Fruit fly (Drosophila melanogaster) whole organism, embryonic: Measurements from ENCODE around the gene CG12723.

Experiments
- Atf-2 ChIP-seq: fragments of 200-800 bp; sonication (Bioruptor generic); optimal IDR thresholded peaks from 2 replicates; lab custom pipeline; 2016; ENCODE audit warnings: missing biosample characterization, missing genetic modification characterization
- B-H2 ChIP-seq: fragments of 200-800 bp; sonication (Bioruptor generic); optimal IDR thresholded peaks from 2 replicates; lab custom pipeline; 2018; ENCODE audit warnings: missing biosample characterization, mild to moderate bottlenecking, missing genetic modification characterization
- C15 ChIP-seq: fragments of 200-800 bp; sonication (Bioruptor generic); IDR thresholded peaks from 3 replicates; pipeline ENCODE4 v1.3.6; 2022; ENCODE audit warnings: missing biosample characterization, missing genetic modification characterization
- CG10321 ChIP-seq: fragments of 200-800 bp; sonication (Bioruptor generic); IDR thresholded peaks from 2 replicates; pipeline ENCODE4 v1.3.6; 2022; ENCODE audit warnings: missing biosample characterization, missing genetic modification characterization
- CG10565 ChIP-seq: fragments of 200-800 bp; sonication (Bioruptor generic); optimal IDR thresholded peaks from 3 replicates; lab custom pipeline; 2016; ENCODE audit warnings: missing biosample characterization, mild to moderate bottlenecking, missing genetic modification characterization
- CG10979 ChIP-seq: fragments of 200-800 bp; sonication (Bioruptor generic); optimal IDR thresholded peaks from 2 replicates; lab custom pipeline; 2018; ENCODE audit warnings: missing biosample characterization, mild to moderate bottlenecking, missing genetic modification characterization, moderate library complexity
- CG12155 ChIP-seq: fragments of 200-800 bp; sonication (Bioruptor generic); optimal IDR thresholded peaks from 3 replicates; lab custom pipeline; 2016; ENCODE audit warnings: missing biosample characterization, missing genetic modification characterization
- CG14014 ChIP-seq: fragments of 200-800 bp; sonication (Bioruptor generic); IDR thresholded peaks from 2 replicates; pipeline ENCODE4 v1.3.6; 2022; ENCODE audit warnings: missing biosample characterization, missing genetic modification characterization
- CG16813 ChIP-seq: fragments of 200-800 bp; sonication (Bioruptor generic); IDR thresholded peaks from 3 replicates; pipeline ENCODE4 v1.3.6; 2022; ENCODE audit warnings: missing biosample characterization, missing genetic modification characterization; ENCODE audit not compliant: partially characterized antibody
- CG17829 ChIP-seq: fragments of 200-800 bp; optimal IDR thresholded peaks from 2 replicates; lab custom pipeline; 2019; ENCODE audit warnings: missing biosample characterization, mild to moderate bottlenecking, missing genetic modification characterization, moderate library complexity
- CG18262 ChIP-seq: fragments of 200-800 bp; optimal IDR thresholded peaks from 3 replicates; lab custom pipeline; 2019; ENCODE audit warnings: missing biosample characterization, mild to moderate bottlenecking, missing genetic modification characterization, moderate library complexity
- CG1832 ChIP-seq: fragments of 200-800 bp; sonication (Bioruptor generic); optimal IDR thresholded peaks from 2 replicates; lab custom pipeline; 2017; ENCODE audit warnings: missing biosample characterization, mild to moderate bottlenecking, missing genetic modification characterization, inconsistent platforms
- CG18619 ChIP-seq: fragments of 200-800 bp; sonication (Bioruptor generic); optimal IDR thresholded peaks from 3 replicates; lab custom pipeline; 2017; ENCODE audit warnings: missing biosample characterization, mild to moderate bottlenecking, missing genetic modification characterization
- CG2202 ChIP-seq: fragments of 200-800 bp; sonication (Bioruptor generic); optimal IDR thresholded peaks from 2 replicates; lab custom pipeline; 2018; ENCODE audit warnings: missing biosample characterization, mild to moderate bottlenecking, missing genetic modification characterization
- CG3065 ChIP-seq: fragments of 200-800 bp; sonication (Bioruptor generic); optimal IDR thresholded peaks from 2 replicates; lab custom pipeline; 2016; ENCODE audit warnings: missing biosample characterization, missing genetic modification characterization
- CG3407 ChIP-seq: fragments of 200-800 bp; sonication (Bioruptor generic); optimal IDR thresholded peaks from 2 replicates; lab custom pipeline; 2018; ENCODE audit warnings: missing biosample characterization, mild to moderate bottlenecking, missing genetic modification characterization
- CG42726 ChIP-seq: fragments of 200-800 bp; sonication (Bioruptor generic); IDR thresholded peaks from 2 replicates; pipeline ENCODE4 v1.3.6; 2022; ENCODE audit warnings: missing biosample characterization, missing genetic modification characterization; ENCODE audit not compliant: partially characterized antibody
- CG4328 ChIP-seq: fragments of 200-800 bp; sonication (Bioruptor generic); optimal IDR thresholded peaks from 3 replicates; lab custom pipeline; 2017; ENCODE audit warnings: missing biosample characterization, missing genetic modification reagents, missing genetic modification characterization
- CG6254 ChIP-seq: fragments of 200-800 bp; sonication (Bioruptor generic); optimal IDR thresholded peaks from 3 replicates; lab custom pipeline; 2017; ENCODE audit warnings: mild to moderate bottlenecking, missing biosample characterization, missing genetic modification reagents, missing genetic modification characterization
- CG6654 ChIP-seq: fragments of 200-800 bp; sonication (Bioruptor generic); optimal IDR thresholded peaks from 2 replicates; lab custom pipeline; 2017; ENCODE audit warnings: missing biosample characterization, mild to moderate bottlenecking, missing genetic modification characterization
- CG7271 ChIP-seq: fragments of 200-800 bp; sonication (Bioruptor generic); optimal IDR thresholded peaks from 2 replicates; lab custom pipeline; 2018; ENCODE audit warnings: missing biosample characterization, mild to moderate bottlenecking, missing genetic modification characterization, moderate library complexity
- CG7556 ChIP-seq: fragments of 200-800 bp; sonication (Bioruptor generic); optimal IDR thresholded peaks from 2 replicates; lab custom pipeline; 2017; ENCODE audit warnings: missing biosample characterization, mild to moderate bottlenecking, missing genetic modification characterization
- CG8089 ChIP-seq: fragments of 200-800 bp; sonication (Bioruptor generic); optimal IDR thresholded peaks from 3 replicates; lab custom pipeline; 2016; ENCODE audit warnings: missing biosample characterization, missing genetic modification characterization
- CG8478 ChIP-seq: fragments of >200 bp; optimal IDR thresholded peaks from 2 replicates; lab custom pipeline; 2018
- CHES-1-like ChIP-seq: fragments of 200-800 bp; sonication (Bioruptor generic); optimal IDR thresholded peaks from 2 replicates; lab custom pipeline; 2016; ENCODE audit warnings: missing biosample characterization, missing genetic modification characterization
- Ets65A ChIP-seq: fragments of 200-800 bp; sonication (Bioruptor generic); peaks from one replicate; lab custom pipeline; 2016; ENCODE audit warnings: missing biosample characterization, missing genetic modification characterization
- Lpt ChIP-seq: fragments of >200 bp; optimal IDR thresholded peaks from 2 replicates; lab custom pipeline; 2018; ENCODE audit warnings: missing biosample characterization, missing genetic modification characterization
- Meics ChIP-seq: fragments of 200-800 bp; sonication (Bioruptor generic); optimal IDR thresholded peaks from 2 replicates; lab custom pipeline; 2017; ENCODE audit warnings: missing biosample characterization, mild to moderate bottlenecking, missing genetic modification characterization
- NK7.1 ChIP-seq: fragments of 200-800 bp; sonication (Bioruptor generic); optimal IDR thresholded peaks from 3 replicates; lab custom pipeline; 2016; ENCODE audit warnings: missing biosample characterization, missing genetic modification characterization
- Nf-YB ChIP-seq: fragments of 200-800 bp; sonication (Bioruptor generic); optimal IDR thresholded peaks from 3 replicates; lab custom pipeline; 2019; ENCODE audit warnings: missing biosample characterization, mild to moderate bottlenecking, missing genetic modification characterization, moderate library complexity
- Oli ChIP-seq: fragments of 200-800 bp; sonication (Bioruptor generic); optimal IDR thresholded peaks from 2 replicates; lab custom pipeline; 2018; ENCODE audit warnings: missing biosample characterization, mild to moderate bottlenecking, missing genetic modification characterization, moderate library complexity
- Sox102F ChIP-seq: fragments of 200-800 bp; sonication (Bioruptor generic); optimal IDR thresholded peaks from 2 replicates; lab custom pipeline; 2018; ENCODE audit warnings: missing biosample characterization, mild to moderate bottlenecking, missing genetic modification characterization, moderate library complexity
- Xbp1 ChIP-seq: fragments of 200-800 bp; sonication (Bioruptor generic); optimal IDR thresholded peaks from 3 replicates; lab custom pipeline; 2016; ENCODE audit warnings: missing biosample characterization, mild to moderate bottlenecking, missing genetic modification characterization
- al ChIP-seq: fragments of 200-800 bp; sonication (Bioruptor generic); IDR thresholded peaks from 2 replicates; pipeline ENCODE4 v1.3.6; 2022; ENCODE audit warnings: missing biosample characterization, missing genetic modification characterization
- ara ChIP-seq: fragments of 200-800 bp; sonication (Bioruptor generic); IDR thresholded peaks from 2 replicates; pipeline ENCODE4 v1.3.6; 2022; ENCODE audit warnings: missing biosample characterization, missing genetic modification characterization
- bigmax ChIP-seq: fragments of 200-800 bp; sonication (Bioruptor generic); optimal IDR thresholded peaks from 2 replicates; lab custom pipeline; 2018; ENCODE audit warnings: missing biosample characterization, mild to moderate bottlenecking, missing genetic modification characterization
- chm ChIP-seq: fragments of 200-800 bp; sonication (Bioruptor generic); IDR thresholded peaks from 2 replicates; pipeline ENCODE4 v1.3.6; 2022; ENCODE audit warnings: missing biosample characterization, missing genetic modification characterization
- crc ChIP-seq: fragments of 200-800 bp; sonication (Bioruptor generic); optimal IDR thresholded peaks from 2 replicates; lab custom pipeline; 2016; ENCODE audit warnings: missing biosample characterization, missing genetic modification characterization
- dati ChIP-seq: fragments of 200-800 bp; sonication (Bioruptor generic); IDR thresholded peaks from 2 replicates; pipeline ENCODE4 v1.3.6; 2022; ENCODE audit warnings: missing biosample characterization, missing genetic modification characterization
- dm ChIP-seq: fragments of 200-800 bp; sonication (Bioruptor generic); optimal IDR thresholded peaks from 3 replicates; lab custom pipeline; 2016; ENCODE audit warnings: missing biosample characterization, missing genetic modification characterization
- exex ChIP-seq: fragments of 200-800 bp; sonication (Bioruptor generic); optimal IDR thresholded peaks from 4 replicates; lab custom pipeline; 2018; ENCODE audit warnings: missing biosample characterization, mild to moderate bottlenecking, missing genetic modification characterization, moderate library complexity
- gro ChIP-seq: fragments of 200-800 bp; sonication (Bioruptor generic); optimal IDR thresholded peaks from 2 replicates; lab custom pipeline; 2016; ENCODE audit warnings: missing biosample characterization, missing genetic modification characterization
- hbn ChIP-seq: fragments of 200-800 bp; sonication (Bioruptor generic); IDR thresholded peaks from 2 replicates; pipeline ENCODE4 v1.3.6; 2022; ENCODE audit warnings: missing biosample characterization, missing genetic modification characterization; ENCODE audit not compliant: partially characterized antibody
- kah ChIP-seq: fragments of 200-800 bp; sonication (Bioruptor generic); optimal IDR thresholded peaks from 2 replicates; lab custom pipeline; 2018; ENCODE audit warnings: missing biosample characterization, mild to moderate bottlenecking, missing genetic modification characterization
- kni ChIP-seq: fragments of 200-800 bp; sonication (Bioruptor generic); optimal IDR thresholded peaks from 3 replicates; lab custom pipeline; 2017; ENCODE audit warnings: mild to moderate bottlenecking, missing biosample characterization, missing genetic modification reagents, missing genetic modification characterization
- lov ChIP-seq, 2 experiments: fragments of 200-800 bp in 1 of 2; fragments of >200 bp in 1 of 2; sonication (Bioruptor generic) in 1 of 2; IDR thresholded peaks in 1 of 2; optimal IDR thresholded peaks in 1 of 2; 2 replicates in 1 of 2; 3 replicates in 1 of 2; pipeline versions ENCODE4 v1.3.6 to Lab custom; 2017 to 2022; ENCODE audit warnings: missing biosample characterization in 1 of 2, missing genetic modification characterization in 1 of 2
- org-1 ChIP-seq: fragments of 200-800 bp; sonication (Bioruptor generic); optimal IDR thresholded peaks from 2 replicates; lab custom pipeline; 2017; ENCODE audit warnings: missing biosample characterization, missing genetic modification characterization
- rib ChIP-seq: fragments of 200-800 bp; sonication (Bioruptor generic); IDR thresholded peaks from 2 replicates; pipeline ENCODE4 v1.3.6; 2022; ENCODE audit warnings: missing biosample characterization, missing genetic modification characterization
- sug ChIP-seq: fragments of 200-800 bp; optimal IDR thresholded peaks from 2 replicates; lab custom pipeline; 2019; ENCODE audit warnings: missing biosample characterization, mild to moderate bottlenecking, missing genetic modification characterization, moderate library complexity
- tgo ChIP-seq: fragments of 200-800 bp; sonication (Bioruptor generic); IDR thresholded peaks from 3 replicates; pipeline ENCODE4 v1.3.6; 2022; ENCODE audit warnings: missing biosample characterization, missing genetic modification characterization
- z ChIP-seq: fragments of 200-800 bp; sonication (Bioruptor generic); IDR thresholded peaks from 3 replicates; pipeline ENCODE4 v1.3.6; 2022; ENCODE audit warnings: missing biosample characterization, missing genetic modification characterization

Gene CG12723

dm6 chrX:13238294-13238917 lies 46.7 kb upstream of the CG12723 start (continued):
- TF ChIP-seq crc (GFP tag; lab: Kevin White, UChicago), result no peak
- TF ChIP-seq CG7556 (GFP tag; lab: Kevin White, UChicago), result no peak
- TF ChIP-seq CG6254 (GFP tag; lab: Kevin White, UChicago), result no peak
- no peak for TF ChIP-seq Meics (GFP tag; lab: Kevin White, UChicago)
- no peak for TF ChIP-seq dm (GFP tag; lab: Kevin White, UChicago)
- TF ChIP-seq CG14014 (GFP tag; lab: Robert Waterston, UW), result no peak
- TF ChIP-seq sug, result no peak
- no peak for TF ChIP-seq kah (GFP tag; lab: Kevin White, UChicago)
- TF ChIP-seq CG42726, result no peak
- TF ChIP-seq CG10565, result no peak
- no peak for TF ChIP-seq CG6654 (GFP tag; lab: Kevin White, UChicago)
- no peak for TF ChIP-seq exex (tag; lab: Kevin White, UChicago)
- no peak for TF ChIP-seq rib (GFP tag; lab: Robert Waterston, UW)
- no peak for TF ChIP-seq org-1
- TF ChIP-seq Atf-2 (GFP tag; lab: Kevin White, UChicago), result no peak
- TF ChIP-seq hbn (GFP tag; lab: Robert Waterston, UW), result no peak
- no peak for TF ChIP-seq CG8089 (GFP tag; lab: Kevin White, UChicago)
- TF ChIP-seq NK7.1 (GFP tag; lab: Kevin White, UChicago), result no peak
- no peak for TF ChIP-seq Lpt (GFP tag; lab: Kevin White, UChicago)
- TF ChIP-seq al (GFP tag; lab: Robert Waterston, UW), result no peak
- no peak for TF ChIP-seq Nf-YB (GFP tag; lab: Kevin White, UChicago)
- peak; percentile 33 for TF ChIP-seq CG10979
- TF ChIP-seq Ets65A (GFP tag; lab: Kevin White, UChicago), result peak; percentile 69
- TF ChIP-seq CG10321 (GFP tag; lab: Robert Waterston, UW), result no peak
- TF ChIP-seq CG7271 (tag; lab: Kevin White, UChicago), result no peak
- TF ChIP-seq CG3065 (GFP tag; lab: Kevin White, UChicago), result no peak
- no peak for TF ChIP-seq CG12155 (GFP tag; lab: Kevin White, UChicago)
- TF ChIP-seq CG18262 (tag; lab: Kevin White, UChicago), result peak; percentile 34
- TF ChIP-seq bigmax, result no peak
- no peak for TF ChIP-seq CG18619
- TF ChIP-seq ara (GFP tag; lab: Robert Waterston, UW), result no peak
- no peak for TF ChIP-seq gro
- TF ChIP-seq CG1832 (GFP tag; lab: Kevin White, UChicago), result no peak
- peak; percentile 21 for TF ChIP-seq Oli (tag; lab: Kevin White, UChicago)
- no peak for TF ChIP-seq lov (optimal IDR thresholded peaks at IDR 0.05; lab: Kevin White, UChicago)
- no peak for TF ChIP-seq lov (GFP tag; IDR thresholded peaks at IDR 0.05; lab: Robert Waterston, UW)
- TF ChIP-seq CG16813 (GFP tag; lab: Robert Waterston, UW), result no peak
- TF ChIP-seq CG8478 (lab: Kevin White, UChicago), result no peak
- no peak for TF ChIP-seq CG2202
- TF ChIP-seq kni (GFP tag; lab: Kevin White, UChicago), result no peak
- TF ChIP-seq CG4328, result no peak
- no peak for TF ChIP-seq CG17829 (tag; lab: Kevin White, UChicago)
- no peak for TF ChIP-seq CG3407 (GFP tag; lab: Kevin White, UChicago)
- TF ChIP-seq B-H2 (GFP tag; lab: Kevin White, UChicago), result no peak
- no peak for TF ChIP-seq dati
- TF ChIP-seq tgo, result peak; percentile 30; the same call in 1 of the 3 replicates
- TF ChIP-seq Sox102F (GFP tag; lab: Kevin White, UChicago), result peak; percentile 60
- peak; percentile 76 for TF ChIP-seq z (GFP tag; lab: Robert Waterston, UW)
- TF ChIP-seq Xbp1 (GFP tag; lab: Kevin White, UChicago), result peak; percentile 8
- no peak; the same call in 1 of the 2 replicates for TF ChIP-seq chm (GFP tag; lab: Robert Waterston, UW)
- TF ChIP-seq CHES-1-like, result no peak
- no peak for TF ChIP-seq C15
